Fruit fly (Drosophila melanogaster) whole organism, embryonic: ENCODE data around the gene Aps.
A peak's percentile ranks its signal among the peaks of the same experiment; 100 is the strongest.

Source experiments
- Ada2b ChIP-seq: fragments of 200-800 bp; sonication (Bioruptor generic); IDR thresholded peaks from 2 replicates; pipeline ENCODE4 v1.3.6; 2022; ENCODE audit warnings: missing biosample characterization, missing genetic modification characterization
- Atf-2 ChIP-seq: fragments of 200-800 bp; sonication (Bioruptor generic); optimal IDR thresholded peaks from 2 replicates; lab custom pipeline; 2016; ENCODE audit warnings: missing biosample characterization, missing genetic modification characterization
- B-H1 ChIP-seq: fragments of 200-800 bp; sonication (Bioruptor generic); IDR thresholded peaks from 3 replicates; pipeline ENCODE4 v1.3.6; 2022; ENCODE audit warnings: missing biosample characterization, missing genetic modification characterization
- Bdp1 ChIP-seq: fragments of 200-800 bp; sonication (Bioruptor generic); optimal IDR thresholded peaks from 3 replicates; lab custom pipeline; 2016; ENCODE audit warnings: missing biosample characterization, missing genetic modification characterization
- Blimp-1 ChIP-seq: fragments of 200-800 bp; sonication (Bioruptor generic); optimal IDR thresholded peaks from 3 replicates; lab custom pipeline; 2018; ENCODE audit warnings: missing biosample characterization, missing genetic modification characterization, mild to moderate bottlenecking, moderate library complexity, missing genetic modification reagents
- CG10979 ChIP-seq: fragments of 200-800 bp; sonication (Bioruptor generic); optimal IDR thresholded peaks from 2 replicates; lab custom pipeline; 2018; ENCODE audit warnings: missing biosample characterization, mild to moderate bottlenecking, missing genetic modification characterization, moderate library complexity
- CG11504 ChIP-seq: fragments of 200-800 bp; sonication (Bioruptor generic); optimal IDR thresholded peaks from 3 replicates; lab custom pipeline; 2019; ENCODE audit warnings: missing biosample characterization, mild to moderate bottlenecking, missing genetic modification characterization, moderate library complexity
- CG12391 ChIP-seq: fragments of 200-800 bp; sonication (Bioruptor generic); optimal IDR thresholded peaks from 3 replicates; lab custom pipeline; 2018; ENCODE audit warnings: missing biosample characterization, mild to moderate bottlenecking, missing genetic modification characterization, moderate library complexity
- CG12659 ChIP-seq: fragments of 200-800 bp; sonication (Bioruptor generic); optimal IDR thresholded peaks from 3 replicates; lab custom pipeline; 2017; ENCODE audit warnings: mild to moderate bottlenecking, missing biosample characterization, missing genetic modification reagents, missing genetic modification characterization
- CG1603 ChIP-seq: fragments of 200-800 bp; sonication (Bioruptor generic); optimal IDR thresholded peaks from 2 replicates; lab custom pipeline; 2019; ENCODE audit warnings: missing biosample characterization, mild to moderate bottlenecking, missing genetic modification characterization, moderate library complexity
- CG17359 ChIP-seq: fragments of 200-800 bp; sonication (Bioruptor generic); optimal IDR thresholded peaks from 3 replicates; lab custom pipeline; 2018; ENCODE audit warnings: missing biosample characterization, mild to moderate bottlenecking, missing genetic modification characterization, moderate library complexity
- CG2199 ChIP-seq: fragments of 200-800 bp; sonication (Bioruptor generic); IDR thresholded peaks from 3 replicates; pipeline ENCODE4 v1.3.6; 2022; ENCODE audit warnings: missing biosample characterization, missing genetic modification characterization
- CG2712 ChIP-seq: fragments of 200-800 bp; optimal IDR thresholded peaks from 3 replicates; lab custom pipeline; 2019; ENCODE audit warnings: missing biosample characterization, mild to moderate bottlenecking, missing genetic modification characterization, moderate library complexity
- CG2889 ChIP-seq: fragments of 200-800 bp; sonication (Bioruptor generic); IDR thresholded peaks from 3 replicates; pipeline ENCODE4 v1.3.6; 2022; ENCODE audit warnings: missing biosample characterization, missing genetic modification characterization
- D19A ChIP-seq: fragments of 200-800 bp; optimal IDR thresholded peaks from 3 replicates; lab custom pipeline; 2019; ENCODE audit warnings: missing biosample characterization, mild to moderate bottlenecking, missing genetic modification characterization, moderate library complexity
- Dip2 ChIP-seq: fragments of 200-800 bp; sonication (Bioruptor generic); IDR thresholded peaks from 2 replicates; pipeline ENCODE4 v1.3.6; 2022; ENCODE audit warnings: missing biosample characterization, missing genetic modification characterization
- Drgx ChIP-seq: fragments of 200-800 bp; sonication (Bioruptor generic); IDR thresholded peaks from 2 replicates; pipeline ENCODE4 v1.3.6; 2022; ENCODE audit warnings: missing biosample characterization, missing genetic modification characterization
- HLH3B ChIP-seq: fragments of 200-800 bp; sonication (Bioruptor generic); IDR thresholded peaks from 2 replicates; pipeline ENCODE4 v1.3.6; 2022; ENCODE audit warnings: missing biosample characterization, missing genetic modification characterization
- MBD-R2 ChIP-seq: fragments of 200-800 bp; sonication (Bioruptor generic); IDR thresholded peaks from 2 replicates; pipeline ENCODE4 v1.3.6; 2022; ENCODE audit warnings: missing biosample characterization, missing genetic modification characterization
- Med ChIP-seq: fragments of 200-800 bp; sonication (Bioruptor generic); peaks from one replicate; lab custom pipeline; 2016; ENCODE audit warnings: missing biosample characterization, missing genetic modification characterization, mild to moderate bottlenecking, inconsistent platforms, moderate library complexity
- Stat92E ChIP-seq, 3 experiments: fragments of >200 bp in 2 of 3; fragments of 200-800 bp in 1 of 3; sonication (Bioruptor generic) in 1 of 3; optimal IDR thresholded peaks; 2 replicates each; lab custom pipeline; 2017 to 2019; ENCODE audit warnings: missing biosample characterization in 3 of 3, missing genetic modification characterization in 3 of 3, mild to moderate bottlenecking in 1 of 3, moderate library complexity in 1 of 3
- Xrp1 ChIP-seq: fragments of 200-800 bp; sonication (Bioruptor generic); IDR thresholded peaks from 2 replicates; pipeline ENCODE4 v1.3.6; 2022; ENCODE audit warnings: missing biosample characterization, missing genetic modification characterization
- ap ChIP-seq: fragments of 200-800 bp; sonication (Bioruptor generic); IDR thresholded peaks from 2 replicates; pipeline ENCODE4 v1.3.6; 2022; ENCODE audit warnings: missing biosample characterization, missing genetic modification characterization
- bsh ChIP-seq, 2 experiments: fragments of 200-800 bp; sonication (Bioruptor generic); optimal IDR thresholded peaks; 2 replicates each; lab custom pipeline; 2017 to 2018; ENCODE audit warnings: mild to moderate bottlenecking in 2 of 2, missing biosample characterization in 2 of 2, missing genetic modification characterization in 2 of 2, moderate library complexity in 1 of 2
- ci ChIP-seq: fragments of 200-800 bp; sonication (Bioruptor generic); IDR thresholded peaks from 3 replicates; pipeline ENCODE4 v1.3.6; 2022; ENCODE audit warnings: missing biosample characterization, missing genetic modification characterization
- croc ChIP-seq: fragments of 200-800 bp; sonication (Bioruptor generic); conservative IDR thresholded peaks from 3 replicates; pipeline ENCODE4 v1.3.6; 2022; ENCODE audit warnings: missing biosample characterization, missing genetic modification characterization
- dati ChIP-seq: fragments of 200-800 bp; sonication (Bioruptor generic); IDR thresholded peaks from 2 replicates; pipeline ENCODE4 v1.3.6; 2022; ENCODE audit warnings: missing biosample characterization, missing genetic modification characterization
- dmrt99B ChIP-seq: fragments of 200-800 bp; sonication (Bioruptor generic); optimal IDR thresholded peaks from 2 replicates; lab custom pipeline; 2018; ENCODE audit warnings: missing biosample characterization, mild to moderate bottlenecking, missing genetic modification characterization, moderate library complexity
- gem ChIP-seq: fragments of 200-800 bp; sonication (Bioruptor generic); optimal IDR thresholded peaks from 2 replicates; lab custom pipeline; 2019; ENCODE audit warnings: missing biosample characterization, mild to moderate bottlenecking, missing genetic modification characterization, moderate library complexity
- hkb ChIP-seq, 2 experiments: fragments of 200-800 bp in 1 of 2; fragments of >200 bp in 1 of 2; sonication (Bioruptor generic) in 1 of 2; IDR thresholded peaks in 1 of 2; optimal IDR thresholded peaks in 1 of 2; 2 replicates each; pipeline versions ENCODE4 v1.3.6 to Lab custom; 2017 to 2022; ENCODE audit warnings: missing biosample characterization in 1 of 2, missing genetic modification characterization in 1 of 2
- insv ChIP-seq, 2 experiments: fragments of 200-800 bp; sonication (Bioruptor generic); optimal IDR thresholded peaks; 3 replicates each; lab custom pipeline; 2016 to 2018; ENCODE audit warnings: missing biosample characterization in 2 of 2, missing genetic modification characterization in 2 of 2
- lmd ChIP-seq: fragments of 200-800 bp; sonication (Bioruptor generic); IDR thresholded peaks from 2 replicates; pipeline ENCODE4 v1.3.6; 2022; ENCODE audit warnings: missing biosample characterization, missing genetic modification characterization
- nmo ChIP-seq: fragments of 200-800 bp; sonication (Bioruptor generic); optimal IDR thresholded peaks from 2 replicates; lab custom pipeline; 2018; ENCODE audit warnings: missing biosample characterization, mild to moderate bottlenecking, missing genetic modification characterization, moderate library complexity
- oc ChIP-seq: fragments of 200-800 bp; sonication (Bioruptor generic); optimal IDR thresholded peaks from 2 replicates; lab custom pipeline; 2018; ENCODE audit warnings: missing biosample characterization, mild to moderate bottlenecking, missing genetic modification characterization, moderate library complexity
- phol ChIP-seq: fragments of 200-800 bp; sonication (Bioruptor generic); optimal IDR thresholded peaks from 3 replicates; lab custom pipeline; 2018; ENCODE audit warnings: missing biosample characterization, mild to moderate bottlenecking, missing genetic modification characterization, moderate library complexity
- pum ChIP-seq: fragments of 200-800 bp; sonication (Bioruptor generic); optimal IDR thresholded peaks from 2 replicates; lab custom pipeline; 2016; ENCODE audit warnings: missing biosample characterization, missing genetic modification characterization
- row ChIP-seq: fragments of 200-800 bp; sonication (Bioruptor generic); IDR thresholded peaks from 3 replicates; pipeline ENCODE4 v1.3.6; 2022; ENCODE audit warnings: missing biosample characterization, missing genetic modification characterization
- sd ChIP-seq: fragments of 200-800 bp; sonication (Bioruptor generic); optimal IDR thresholded peaks from 3 replicates; lab custom pipeline; 2018; ENCODE audit warnings: missing biosample characterization, mild to moderate bottlenecking, missing genetic modification characterization, moderate library complexity
- sens ChIP-seq: fragments of 200-800 bp; sonication (Bioruptor generic); peaks from one replicate; lab custom pipeline; 2016; ENCODE audit warnings: missing biosample characterization, missing genetic modification characterization
- vvl ChIP-seq: fragments of 200-800 bp; sonication (Bioruptor generic); IDR thresholded peaks from 2 replicates; pipeline ENCODE4 v1.3.6; 2022; ENCODE audit warnings: missing biosample characterization, missing genetic modification characterization

Aps gene

DNA sequence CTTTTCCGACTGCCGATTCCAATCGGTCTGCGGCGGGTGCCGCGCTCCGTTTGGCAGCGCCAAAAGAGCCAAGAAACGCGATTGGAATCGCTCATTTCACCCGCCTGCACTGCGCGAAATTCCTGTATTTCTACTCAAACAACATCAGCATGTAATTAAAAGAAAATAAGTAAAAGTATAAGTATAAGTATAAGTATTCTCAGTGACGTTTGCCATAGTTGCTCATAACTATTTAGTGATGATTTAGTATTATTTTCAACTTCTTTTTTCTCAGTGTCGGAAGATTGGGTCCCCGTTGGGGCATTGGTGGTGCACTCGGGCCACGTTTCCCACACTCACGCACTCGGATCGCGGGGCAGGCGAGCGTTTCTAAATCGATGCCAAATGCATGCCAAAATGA, 14.3 kb upstream of the Aps start (continued):
- no peak for TF ChIP-seq CG1603 (tag; lab: Kevin White, UChicago)
- TF ChIP-seq croc = no peak
- no peak for TF ChIP-seq Bdp1 (GFP tag; lab: Kevin White, UChicago)
- TF ChIP-seq dati (GFP tag; lab: Robert Waterston, UW) = no peak
- peak; percentile 3 for TF ChIP-seq Med (GFP tag; lab: Kevin White, UChicago)
- TF ChIP-seq ci (GFP tag; lab: Robert Waterston, UW) = 0 out of 3 replicates have a peak, but pooled peaks have one; percentile 19
- TF ChIP-seq sd (tag; lab: Kevin White, UChicago) = no peak
- TF ChIP-seq CG2889 = no peak
- TF ChIP-seq lmd (GFP tag; lab: Robert Waterston, UW) = peak; percentile 17; the same call in 1 of the 2 replicates
- no peak for TF ChIP-seq pum (GFP tag; lab: Kevin White, UChicago)
- TF ChIP-seq CG12391 (tag; lab: Kevin White, UChicago) = no peak
- TF ChIP-seq Atf-2 (GFP tag; lab: Kevin White, UChicago) = no peak
- TF ChIP-seq B-H1 = no peak
- TF ChIP-seq Drgx = peak; percentile 88
- TF ChIP-seq bsh (GFP tag; optimal IDR thresholded peaks at IDR 0.05; lab: Kevin White, UChicago) = peak in 1 of 2 experiments; percentile 14
- TF ChIP-seq insv (GFP tag; optimal IDR thresholded peaks at IDR 0.05; lab: Kevin White, UChicago) = no peak
- TF ChIP-seq Dip2 (GFP tag; lab: Robert Waterston, UW) = no peak
- TF ChIP-seq row (GFP tag; lab: Robert Waterston, UW) = no peak
- no peak for TF ChIP-seq ap (GFP tag; lab: Robert Waterston, UW)
- TF ChIP-seq MBD-R2 (GFP tag; lab: Robert Waterston, UW) = no peak

DNA sequence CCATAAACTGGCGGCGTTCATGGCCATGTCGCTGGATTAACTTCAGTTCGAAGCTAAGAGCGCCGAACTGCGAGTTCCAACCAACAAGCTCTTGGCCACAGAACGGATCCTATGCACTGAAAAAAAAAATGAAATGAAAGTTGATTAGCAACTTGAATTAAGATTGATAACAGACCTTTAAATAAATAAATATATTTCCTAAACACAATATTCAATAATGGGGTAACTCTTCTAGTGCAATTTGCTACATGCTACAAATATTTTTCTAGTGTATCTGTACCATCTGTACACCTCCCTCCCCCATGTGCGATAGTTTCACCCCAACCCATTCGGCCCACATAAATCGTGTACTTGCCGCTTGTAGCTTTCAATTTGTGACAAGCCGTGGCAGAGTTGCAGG, 10.7 kb upstream of the Aps start:
- TF ChIP-seq CG2199 (GFP tag; lab: Robert Waterston, UW) (no peak), sens (GFP tag; lab: Kevin White, UChicago) (peak; percentile 20)

DNA sequence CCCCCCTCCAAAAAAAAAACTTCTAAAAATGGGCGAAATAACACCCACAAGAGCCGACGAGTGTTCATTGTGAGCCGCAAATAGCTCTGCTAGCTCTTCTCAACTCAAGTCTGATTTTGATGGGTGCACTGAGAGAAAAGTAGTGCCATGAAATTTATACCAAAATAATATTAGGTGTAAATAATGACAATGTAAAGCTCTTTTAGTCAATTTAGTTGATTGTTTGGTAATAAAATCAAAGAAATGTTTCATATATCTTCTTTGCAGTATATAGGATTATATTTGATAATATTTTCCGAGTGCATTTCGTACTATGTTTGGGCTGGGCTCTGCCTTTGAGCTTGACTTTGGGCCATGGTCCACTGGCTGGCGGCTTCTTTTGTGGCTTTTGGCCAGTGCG, 5.8 kb upstream of the Aps start:
- 0 out of 2 replicates have a peak, but pooled peaks have one; percentile 14 for TF ChIP-seq vvl (GFP tag; lab: Robert Waterston, UW)
- TF ChIP-seq Xrp1 = peak; percentile 34; the same call in 1 of the 2 replicates
- TF ChIP-seq phol (tag; lab: Kevin White, UChicago) = peak; percentile 24
- peak; percentile 24; the same call in 1 of the 2 replicates for TF ChIP-seq Ada2b (GFP tag; lab: Robert Waterston, UW)
- peak; percentile 25 for TF ChIP-seq dmrt99B
- peak; percentile 45 for TF ChIP-seq sens (GFP tag; lab: Kevin White, UChicago)
- TF ChIP-seq CG11504 = peak; percentile 51
- no peak for TF ChIP-seq CG12659 (GFP tag; lab: Kevin White, UChicago)
- 0 out of 2 replicates have a peak, but pooled peaks have one; percentile 41 for TF ChIP-seq HLH3B
- peak; percentile 9 for TF ChIP-seq nmo (GFP tag; lab: Kevin White, UChicago)
- peak; percentile 11 for TF ChIP-seq CG2712
- TF ChIP-seq oc (tag; lab: Kevin White, UChicago) = no peak
- TF ChIP-seq gem (tag; lab: Kevin White, UChicago) = peak; percentile 25
- peak; percentile 15 for TF ChIP-seq Blimp-1 (GFP tag; lab: Kevin White, UChicago)
- peak; percentile 11 for TF ChIP-seq CG17359 (tag; lab: Kevin White, UChicago)
- TF ChIP-seq CG10979 (tag; lab: Kevin White, UChicago) = peak; percentile 20
- TF ChIP-seq D19A (tag; lab: Kevin White, UChicago) = no peak
- TF ChIP-seq Stat92E (GFP tag; optimal IDR thresholded peaks at IDR 0.05; lab: Kevin White, UChicago) = no peak
- no peak for TF ChIP-seq hkb (optimal IDR thresholded peaks at IDR 0.05; lab: Kevin White, UChicago)
- TF ChIP-seq hkb (GFP tag; IDR thresholded peaks at IDR 0.05; lab: Robert Waterston, UW) = peak; percentile 34; the same call in 1 of the 2 replicates
- TF ChIP-seq, all 482 proteins: peak for 15
